Fruit fly (Drosophila melanogaster) whole organism, wandering third instar larva: ENCODE results near the gene CG9673.

ENCODE experiments used
- Abd-B ChIP-seq: fragments of >200 bp; optimal IDR thresholded peaks from 2 replicates; lab custom pipeline; 2017; ENCODE audit warnings: missing biosample characterization, missing genetic modification characterization
- CG32264 ChIP-seq: fragments of 200-800 bp; sonication (Bioruptor generic); optimal IDR thresholded peaks from 2 replicates; lab custom pipeline; 2016; ENCODE audit warnings: missing biosample characterization, missing genetic modification characterization
- CrebA ChIP-seq: fragments of 200-800 bp; sonication (Bioruptor generic); optimal IDR thresholded peaks from 2 replicates; lab custom pipeline; 2016; ENCODE audit warnings: missing biosample characterization, mild to moderate bottlenecking, missing genetic modification characterization, borderline replicate concordance
- Dif ChIP-seq: fragments of 200-275, 200-300 bp; sonication (Bioruptor generic); optimal IDR thresholded peaks from 2 replicates; lab custom pipeline; 2018; ENCODE audit warnings: missing biosample characterization, missing genetic modification characterization; ENCODE audit not compliant: partially characterized antibody
- GATAd ChIP-seq: sonication (Bioruptor generic); optimal IDR thresholded peaks from 2 replicates; lab custom pipeline; 2016; ENCODE audit warnings: missing biosample characterization, missing genetic modification characterization
- HLH106 ChIP-seq: fragments of 200-800 bp; optimal IDR thresholded peaks from 3 replicates; lab custom pipeline; 2019; ENCODE audit warnings: missing biosample characterization, mild to moderate bottlenecking, missing genetic modification characterization, moderate library complexity
- Hnf4 ChIP-seq: fragments of 200-800 bp; sonication (Bioruptor generic); optimal IDR thresholded peaks from 2 replicates; lab custom pipeline; 2016; ENCODE audit warnings: missing biosample characterization, mild to moderate bottlenecking, missing genetic modification characterization
- Hr78 ChIP-seq: fragments of >200 bp; optimal IDR thresholded peaks from 2 replicates; lab custom pipeline; 2017; ENCODE audit warnings: missing biosample characterization, missing genetic modification characterization
- Hr83 ChIP-seq: fragments of 200-300 bp; sonication (Bioruptor generic); optimal IDR thresholded peaks from 2 replicates; lab custom pipeline; 2016; ENCODE audit warnings: missing biosample characterization, mild to moderate bottlenecking, missing genetic modification characterization, moderate library complexity; ENCODE audit not compliant: poor library complexity, severe bottlenecking
- Jra ChIP-seq: sonication (Bioruptor generic); optimal IDR thresholded peaks from 2 replicates; lab custom pipeline; 2016; ENCODE audit warnings: missing biosample characterization, missing genetic modification characterization
- Mio ChIP-seq: sonication (Bioruptor generic); optimal IDR thresholded peaks from 2 replicates; lab custom pipeline; 2016; ENCODE audit warnings: missing biosample characterization, missing genetic modification characterization
- Myc ChIP-seq: fragments of >200 bp; optimal IDR thresholded peaks from 2 replicates; lab custom pipeline; 2017
- OdsH ChIP-seq: fragments of 200-800 bp; sonication (Bioruptor generic); optimal IDR thresholded peaks from 2 replicates; lab custom pipeline; 2016; ENCODE audit warnings: missing biosample characterization, mild to moderate bottlenecking, missing genetic modification characterization
- Sp1 ChIP-seq: fragments of 200-800 bp; sonication (Bioruptor generic); optimal IDR thresholded peaks from 3 replicates; lab custom pipeline; 2019; ENCODE audit warnings: missing biosample characterization, mild to moderate bottlenecking, missing genetic modification characterization, moderate library complexity
- Vsx2 ChIP-seq: fragments of 200-300, 225-300 bp; sonication (Bioruptor generic); optimal IDR thresholded peaks from 2 replicates; lab custom pipeline; 2018; ENCODE audit warnings: missing biosample characterization, missing genetic modification characterization; ENCODE audit not compliant: partially characterized antibody
- br ChIP-seq: fragments of 200-800 bp; sonication (Bioruptor generic); optimal IDR thresholded peaks from 2 replicates; lab custom pipeline; 2016; ENCODE audit warnings: missing biosample characterization, missing genetic modification characterization
- brk ChIP-seq: fragments of 200-800 bp; sonication (Bioruptor generic); optimal IDR thresholded peaks from 2 replicates; lab custom pipeline; 2016; ENCODE audit warnings: missing biosample characterization, mild to moderate bottlenecking, missing genetic modification characterization
- dl ChIP-seq, 2 experiments: fragments of 175-275, 200-275 bp in 1 of 2; fragments of 200-275 bp in 1 of 2; sonication (Bioruptor generic); optimal IDR thresholded peaks; lab custom pipeline; 2018; ENCODE audit warnings: mild to moderate bottlenecking in 2 of 2, missing biosample characterization in 2 of 2, missing genetic modification characterization in 2 of 2, moderate library complexity in 2 of 2; ENCODE audit not compliant: partially characterized antibody in 2 of 2, insufficient read depth in 1 of 2
- dmrt93B ChIP-seq: fragments of 200-800 bp; sonication (Bioruptor generic); optimal IDR thresholded peaks from 2 replicates; lab custom pipeline; 2018; ENCODE audit warnings: missing biosample characterization, mild to moderate bottlenecking, missing genetic modification characterization
- dsf ChIP-seq: sonication (Bioruptor generic); optimal IDR thresholded peaks from 2 replicates; lab custom pipeline; 2016; ENCODE audit warnings: missing biosample characterization, missing genetic modification characterization, borderline replicate concordance
- foxo ChIP-seq, 2 experiments: fragments of 200-800 bp; sonication (Bioruptor generic); optimal IDR thresholded peaks; 2 replicates in 1 of 2; 3 replicates in 1 of 2; lab custom pipeline; 2016 to 2017; ENCODE audit warnings: missing biosample characterization in 2 of 2, missing genetic modification characterization in 2 of 2
- h ChIP-seq: fragments of 200-800 bp; sonication (Bioruptor generic); optimal IDR thresholded peaks from 3 replicates; lab custom pipeline; 2016; ENCODE audit warnings: missing biosample characterization, mild to moderate bottlenecking, missing genetic modification characterization
- jim ChIP-seq: fragments of 175-275, 200-325 bp; sonication (Bioruptor generic); optimal IDR thresholded peaks from 2 replicates; lab custom pipeline; 2016; ENCODE audit warnings: missing biosample characterization, mild to moderate bottlenecking, missing genetic modification characterization
- lola ChIP-seq: fragments of >200 bp; optimal IDR thresholded peaks from 2 replicates; lab custom pipeline; 2017; ENCODE audit warnings: missing biosample characterization, missing genetic modification characterization
- pan ChIP-seq: fragments of >200 bp; optimal IDR thresholded peaks from 2 replicates; lab custom pipeline; 2017
- psq ChIP-seq: fragments of 200-800 bp; sonication (Bioruptor generic); optimal IDR thresholded peaks from 3 replicates; lab custom pipeline; 2017; ENCODE audit warnings: missing biosample characterization, mild to moderate bottlenecking, missing genetic modification characterization, moderate library complexity
- rgr ChIP-seq: fragments of 200-800 bp; sonication (Bioruptor generic); optimal IDR thresholded peaks from 3 replicates; lab custom pipeline; 2016; ENCODE audit warnings: missing biosample characterization, mild to moderate bottlenecking, missing genetic modification characterization
- sage ChIP-seq: fragments of 200-800 bp; sonication (Bioruptor generic); optimal IDR thresholded peaks from 2 replicates; lab custom pipeline; 2016; ENCODE audit warnings: missing biosample characterization, mild to moderate bottlenecking, missing genetic modification characterization
- sv ChIP-seq: fragments of 200-800 bp; sonication (Bioruptor generic); optimal IDR thresholded peaks from 3 replicates; lab custom pipeline; 2016; ENCODE audit warnings: missing biosample characterization, missing genetic modification characterization
- usp ChIP-seq: fragments of >200 bp; optimal IDR thresholded peaks from 2 replicates; lab custom pipeline; 2017; ENCODE audit warnings: missing biosample characterization, missing genetic modification characterization
- woc ChIP-seq: sonication (Bioruptor generic); optimal IDR thresholded peaks from 2 replicates; lab custom pipeline; 2016; ENCODE audit warnings: missing biosample characterization, mild to moderate bottlenecking, missing genetic modification characterization

The CG9673 gene

dm6 chrX:16678845-16679347 is 24.8 kb downstream of the CG9673 start, which contains the start of the genes CG13010 and sing:
Gene CG13010, minus strand, starts transcription at chrX:16678945.
Gene sing, plus strand, starts transcription at chrX:16679297.
- TF ChIP-seq foxo (GFP tag; optimal IDR thresholded peaks at IDR 0.05; lab: Kevin White, UChicago) (no peak), Dif (GFP tag; lab: Kevin White, UChicago) (no peak), Mio (no peak), sage (GFP tag; lab: Kevin White, UChicago) (no peak), rgr (GFP tag; lab: Kevin White, UChicago) (no peak), woc (GFP tag; lab: Kevin White, UChicago) (no peak), usp (GFP tag; lab: Kevin White, UChicago) (no peak), jim (no peak), Hr78 (no peak), br (GFP tag; lab: Kevin White, UChicago) (no peak), Myc (lab: Kevin White, UChicago) (no peak), Sp1 (GFP tag; lab: Kevin White, UChicago) (no peak), HLH106 (no peak), CG32264 (GFP tag; lab: Kevin White, UChicago) (no peak), OdsH (GFP tag; lab: Kevin White, UChicago) (no peak), lola (no peak), dl (GFP tag; optimal IDR thresholded peaks at IDR 0.05; lab: Kevin White, UChicago; ENCODE audit: insufficient read depth in 1 of 2, partially characterized antibody in 2 of 2) (no peak), Hr83 (GFP tag; lab: Kevin White, UChicago) (no peak), Vsx2 (no peak)

dm6 chrX:16677163-16677562 is 26.5 kb downstream of the CG9673 start:
- no peak for TF ChIP-seq h (GFP tag; lab: Kevin White, UChicago)
- no peak for TF ChIP-seq pan (lab: Kevin White, UChicago)
- TF ChIP-seq usp (GFP tag; lab: Kevin White, UChicago), result no peak
- TF ChIP-seq dsf (GFP tag; lab: Kevin White, UChicago), result no peak
- no peak for TF ChIP-seq Abd-B (GFP tag; lab: Kevin White, UChicago)
- TF ChIP-seq CrebA (GFP tag; lab: Kevin White, UChicago), result no peak
- TF ChIP-seq sv (GFP tag; lab: Kevin White, UChicago), result no peak
- TF ChIP-seq brk (GFP tag; lab: Kevin White, UChicago), result no peak
- TF ChIP-seq HLH106, result peak; percentile 22
- no peak for TF ChIP-seq OdsH (GFP tag; lab: Kevin White, UChicago)
- TF ChIP-seq Jra (GFP tag; lab: Kevin White, UChicago), result no peak
- peak; percentile 20 for TF ChIP-seq Sp1 (GFP tag; lab: Kevin White, UChicago)
- TF ChIP-seq, all 38 proteins: peak for 2

- TF ChIP-seq CG32264 (GFP tag; lab: Kevin White, UChicago) (no peak), rgr (GFP tag; lab: Kevin White, UChicago) (no peak), dl (GFP tag; optimal IDR thresholded peaks at IDR 0.05; lab: Kevin White, UChicago; ENCODE audit: insufficient read depth in 1 of 2, partially characterized antibody in 2 of 2) (no peak)
Measured at dm6 chrX:16676653-16677052, 27.0 kb downstream of the CG9673 start, which contains the start of gene CG13012. Gene CG13012, minus strand, starts transcription at chrX:16676753.

- no peak for TF ChIP-seq dl (GFP tag; optimal IDR thresholded peaks at IDR 0.05; lab: Kevin White, UChicago; ENCODE audit: insufficient read depth in 1 of 2, partially characterized antibody in 2 of 2)
- TF ChIP-seq HLH106, result no peak
- no peak for TF ChIP-seq Hr78
- no peak for TF ChIP-seq dmrt93B (GFP tag; lab: Kevin White, UChicago)
- TF ChIP-seq sv (GFP tag; lab: Kevin White, UChicago), result no peak
- TF ChIP-seq lola, result no peak
- no peak for TF ChIP-seq Hnf4
- no peak for TF ChIP-seq psq
- TF ChIP-seq sage (GFP tag; lab: Kevin White, UChicago), result no peak
- TF ChIP-seq br (GFP tag; lab: Kevin White, UChicago), result no peak
- TF ChIP-seq OdsH (GFP tag; lab: Kevin White, UChicago), result no peak
- no peak for TF ChIP-seq pan (lab: Kevin White, UChicago)
- TF ChIP-seq, all 38 proteins: peak for 0
Measured at dm6 chrX:16674538-16674937, 29.1 kb downstream of the CG9673 start.

dm6 chrX:16672904-16673303 is 30.8 kb downstream of the CG9673 start:
- TF ChIP-seq Dif (GFP tag; lab: Kevin White, UChicago) (no peak), usp (GFP tag; lab: Kevin White, UChicago) (no peak), GATAd (GFP tag; lab: Kevin White, UChicago) (no peak)
